Worm (Caenorhabditis elegans) whole organism, L4/young adult: ENCODE measurements around the gene F55F10.1.

Experiments
- W03F9.2 ChIP-seq: fragments of 150-350 bp; optimal IDR thresholded peaks from 2 replicates; lab custom pipeline; 2014; ENCODE audit warnings: missing biosample characterization, missing genetic modification characterization
- dao-5 ChIP-seq: sonication (generic microtip); optimal IDR thresholded peaks from 2 replicates; lab custom pipeline; 2016; ENCODE audit warnings: missing genotype, missing genetic modification characterization, moderate library complexity, missing compliant biosample characterization
- him-1 ChIP-seq: sonication (generic microtip); optimal IDR thresholded peaks from 2 replicates; lab custom pipeline; 2016; ENCODE audit warnings: missing genotype, missing genetic modification reagents, missing genetic modification characterization, missing compliant biosample characterization

Gene F55F10.1

DNA sequence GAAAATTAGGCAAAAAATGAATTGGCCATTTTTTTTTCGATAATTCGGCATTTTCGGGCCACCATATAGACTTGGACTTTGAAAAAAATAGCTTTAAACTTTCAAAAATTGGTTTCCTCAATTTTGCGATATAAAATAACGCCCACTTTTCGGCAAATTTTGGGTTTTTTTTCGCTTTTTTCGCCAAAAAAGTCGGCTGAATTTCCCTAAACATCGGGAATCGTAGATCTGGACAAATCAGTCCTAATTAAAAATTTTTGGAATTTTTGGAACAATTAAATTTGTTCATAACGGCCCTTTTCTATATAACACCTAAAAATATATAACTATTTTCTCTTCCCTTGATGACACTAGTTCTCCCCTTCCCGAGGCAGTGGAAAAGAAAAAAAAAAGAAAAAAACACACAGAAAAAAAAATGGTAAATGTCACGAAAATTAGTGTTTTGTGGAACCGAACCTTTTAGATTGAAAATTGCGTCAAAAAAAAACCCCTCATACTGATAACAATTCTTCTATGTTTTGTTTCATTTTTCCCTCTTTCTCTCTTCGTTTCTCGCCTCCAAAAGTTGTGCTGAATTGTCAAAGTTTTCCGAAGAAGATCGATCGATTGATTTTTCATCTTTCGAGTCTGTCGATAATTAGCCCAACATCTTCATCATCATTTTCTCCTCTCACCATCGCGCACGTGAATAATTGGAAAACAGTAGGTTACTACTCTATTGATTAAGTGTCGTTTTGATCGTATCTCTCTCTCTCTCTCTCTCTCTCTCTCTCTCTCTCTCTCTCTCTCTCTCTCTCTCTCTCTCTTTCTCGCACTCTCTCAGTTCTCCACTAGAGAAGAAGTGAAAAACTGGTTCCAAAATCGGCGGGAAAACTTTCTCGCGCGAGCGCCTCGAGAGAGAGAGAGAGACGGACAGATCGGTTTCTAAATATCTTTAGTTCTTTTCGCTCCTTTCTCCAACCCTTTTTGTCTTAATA is 40.0 kb downstream of the F55F10.1 start, which contains the start of gene Y24D9A.6:
Gene Y24D9A.6 (minus strand): TSS at position 51 of the 977 bp plus-strand sequence.
- no peak for TF ChIP-seq W03F9.2
- TF ChIP-seq dao-5: no peak
- TF ChIP-seq him-1: no peak

DNA sequence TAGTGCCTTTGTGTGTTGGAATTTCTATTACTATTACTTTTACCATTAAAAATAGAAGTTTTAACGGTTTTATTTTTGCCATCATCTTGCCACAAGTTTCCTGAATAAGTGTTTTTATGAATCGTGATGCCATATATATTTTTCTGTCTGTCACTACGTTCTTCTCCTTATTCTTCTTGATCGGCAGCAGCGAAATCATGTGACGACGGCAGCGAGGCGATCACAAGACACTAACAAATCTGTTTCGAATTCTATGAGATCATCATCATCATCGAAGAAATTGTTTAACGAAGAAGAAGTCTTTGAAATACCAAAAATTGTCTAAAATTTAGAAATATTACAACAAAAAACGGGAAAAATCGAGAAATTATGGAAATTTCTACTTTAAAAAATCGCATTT is 41.8 kb downstream of the F55F10.1 start:
- TF ChIP-seq W03F9.2 (no peak), dao-5 (no peak)

DNA sequence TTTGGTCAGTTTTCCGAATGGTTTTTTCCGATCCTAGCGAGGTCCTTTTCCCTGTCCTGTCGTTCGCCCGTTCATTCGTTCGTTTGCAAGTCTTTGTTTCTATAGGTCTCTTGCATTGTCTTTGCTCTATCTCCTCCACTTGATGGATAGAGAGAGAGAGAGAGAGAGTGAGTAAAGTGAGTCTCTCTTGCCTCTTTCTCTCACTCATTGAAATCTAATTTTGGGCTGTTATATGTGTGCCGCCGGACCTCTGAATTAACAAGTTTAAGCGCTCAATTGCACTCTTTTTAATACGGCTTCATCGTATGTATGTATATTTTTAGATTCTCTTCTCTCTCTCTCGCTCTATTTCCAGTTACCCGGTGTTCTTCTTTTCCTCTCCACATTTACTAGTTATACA is 43.2 kb downstream of the F55F10.1 start:
- TF ChIP-seq W03F9.2: no peak
- no peak for TF ChIP-seq dao-5
- TF ChIP-seq him-1: no peak

DNA sequence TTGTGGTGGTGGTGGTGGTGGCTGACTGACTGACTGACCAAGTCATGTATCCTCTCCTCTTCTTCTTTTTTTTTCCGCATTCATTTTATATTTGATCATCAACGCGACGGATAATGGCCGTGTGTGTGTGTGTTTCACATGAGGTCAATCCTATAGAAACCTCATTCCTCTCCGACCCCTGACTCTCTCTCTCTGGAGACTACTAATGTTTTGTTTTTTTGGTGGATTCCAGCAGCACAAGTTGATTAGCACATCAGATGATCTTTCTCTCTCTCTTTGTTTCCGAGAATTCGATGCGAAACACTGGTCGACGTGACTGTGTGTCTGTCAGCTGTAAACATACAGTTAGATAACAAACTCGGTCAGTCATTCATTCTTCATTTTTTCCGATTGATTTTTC is 44.5 kb downstream of the F55F10.1 start, which contains the start of gene Y24D9A.7:
Gene Y24D9A.7 (minus strand): TSS at position 46 of the 400 bp plus-strand sequence.
- no peak for TF ChIP-seq W03F9.2
- TF ChIP-seq him-1: no peak
- TF ChIP-seq dao-5: no peak

- TF ChIP-seq dao-5: no peak
- no peak for TF ChIP-seq W03F9.2
- peak; percentile 24 for TF ChIP-seq him-1
Observed at ce11 chrIV:4406054-4406539, 45.5 kb downstream of the F55F10.1 start.

DNA sequence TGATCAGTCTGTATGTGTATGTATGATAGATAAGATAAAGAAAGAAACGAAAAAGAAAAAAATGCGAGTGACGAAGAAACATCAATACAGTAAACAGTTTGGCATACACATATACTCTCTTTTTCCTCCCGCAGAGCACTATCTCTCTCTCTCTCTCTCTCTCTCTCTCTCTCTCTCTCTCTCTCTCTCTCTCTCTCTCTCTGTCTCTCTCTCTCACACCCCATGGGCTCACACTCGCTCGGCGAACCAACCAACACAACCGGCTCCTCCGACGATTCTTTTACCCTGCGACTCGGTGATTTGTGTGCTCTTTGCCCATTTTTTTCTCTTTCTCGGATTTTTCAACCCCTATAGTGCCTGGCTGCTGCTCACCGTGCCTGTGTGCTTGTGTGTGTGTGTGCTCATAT is 46.4 kb downstream of the F55F10.1 start:
- TF ChIP-seq dao-5 (no peak), W03F9.2 (no peak), him-1 (no peak)

- TF ChIP-seq him-1 (no peak), W03F9.2 (no peak), dao-5 (no peak)
Observed at ce11 chrIV:4408714-4409113, 48.1 kb downstream of the F55F10.1 start.

- TF ChIP-seq him-1: no peak
- TF ChIP-seq dao-5: no peak
- no peak for TF ChIP-seq W03F9.2
Observed at ce11 chrIV:4410526-4410925, 49.9 kb downstream of the F55F10.1 start.

DNA sequence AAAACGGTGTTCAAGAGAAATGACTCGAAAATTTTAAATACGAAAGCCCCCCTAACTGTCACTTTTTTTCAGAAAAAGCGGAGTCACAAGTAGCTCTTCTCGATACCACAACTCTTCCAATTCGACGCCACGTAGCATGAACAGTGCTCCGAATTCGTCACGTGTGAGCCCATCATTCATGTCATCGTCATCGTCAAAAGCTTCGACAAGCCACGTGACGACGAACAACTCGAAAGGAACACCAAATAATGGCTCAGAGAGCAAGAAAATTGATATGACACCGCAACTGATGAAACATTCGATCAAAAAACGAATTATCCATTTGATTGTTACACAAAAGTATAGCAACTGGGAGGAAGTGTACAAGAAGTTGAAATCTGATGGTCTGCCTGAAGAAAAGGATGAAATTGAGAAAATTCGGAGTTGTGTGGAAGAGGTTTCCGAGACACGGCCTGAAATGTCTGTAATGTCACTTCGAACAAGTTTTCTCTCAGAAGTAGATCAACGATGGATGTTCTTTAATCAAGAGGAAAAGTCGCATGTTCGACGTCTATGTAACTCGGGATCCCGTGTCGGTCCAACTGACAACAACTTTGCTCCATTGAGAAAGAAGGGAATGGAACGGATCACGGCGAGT is 50.8 kb downstream of the F55F10.1 start:
- TF ChIP-seq him-1 (no peak), dao-5 (no peak), W03F9.2 (no peak)

- TF ChIP-seq him-1 (no peak), W03F9.2 (no peak), dao-5 (no peak)
Observed at ce11 chrIV:4411948-4412335, 51.3 kb downstream of the F55F10.1 start.

DNA sequence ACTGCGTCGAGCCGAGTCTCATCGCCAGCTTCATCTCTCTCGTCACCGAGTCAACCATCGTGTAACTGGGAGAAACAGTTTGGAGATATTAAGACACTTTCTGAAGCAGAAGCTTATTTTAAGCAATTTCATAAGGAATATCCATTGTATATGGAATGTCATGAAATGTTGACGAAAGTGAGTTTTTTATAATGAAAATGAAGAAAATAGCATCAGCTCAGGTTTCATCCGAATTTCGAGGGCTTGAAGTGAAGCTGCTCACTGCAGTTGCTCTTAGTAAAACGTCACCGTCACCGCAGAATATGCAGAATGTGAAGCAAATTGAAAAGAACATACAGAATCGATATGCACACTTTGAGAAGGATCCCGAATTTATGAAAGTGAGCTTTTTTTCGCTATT is 52.5 kb downstream of the F55F10.1 start:
- TF ChIP-seq him-1 (no peak), dao-5 (no peak), W03F9.2 (no peak)

- TF ChIP-seq him-1: no peak
- TF ChIP-seq W03F9.2: no peak
- no peak for TF ChIP-seq dao-5
Observed at ce11 chrIV:4422029-4422428, 61.4 kb downstream of the F55F10.1 start, which contains the start of gene clec-175. TSS of gene clec-175 (plus strand) at chrIV:4422329.

ce11 chrIV:4423026-4423425 is 62.4 kb downstream of the F55F10.1 start:
- TF ChIP-seq W03F9.2 (no peak), him-1 (no peak), dao-5 (no peak)

ce11 chrIV:4423885-4424284 is 63.2 kb downstream of the F55F10.1 start:
- TF ChIP-seq dao-5 (no peak), him-1 (no peak), W03F9.2 (no peak)

DNA sequence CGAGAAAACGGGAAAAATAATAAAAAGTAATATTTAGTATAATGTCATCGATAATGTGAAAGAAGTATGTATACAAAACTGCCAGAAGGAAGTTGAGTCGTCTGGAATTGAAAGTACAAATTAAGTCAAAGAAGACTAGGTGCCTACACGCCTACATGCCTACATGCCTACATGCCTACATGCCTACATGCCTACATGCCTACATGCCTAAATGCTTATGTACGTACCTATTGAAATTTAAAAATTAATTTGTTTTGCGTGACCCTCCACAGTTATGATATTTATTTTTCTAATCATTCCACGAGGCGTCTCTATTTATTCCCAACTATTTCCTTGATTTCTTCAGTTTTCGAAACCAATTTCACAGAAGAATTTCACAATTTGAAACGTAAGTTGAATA is 69.3 kb downstream of the F55F10.1 start, which contains the start of the genes str-185 and R08C7.5:
Gene str-185 (minus strand): TSS at position 101 of the 400 bp plus-strand sequence.
Gene R08C7.5 (plus strand): TSS at position 329 of the 400 bp plus-strand sequence.
- TF ChIP-seq dao-5 (no peak), W03F9.2 (no peak), him-1 (no peak)
